Worm (Caenorhabditis elegans) whole organism, L1 larva: ENCODE measurements around the gene ccch-1.
A peak's percentile ranks its signal among the peaks of the same experiment; 100 is the strongest.

ENCODE experiments used
- C16A3.4 ChIP-seq: fragments of 150-350 bp; optimal IDR thresholded peaks from 2 replicates; lab custom pipeline; 2014; ENCODE audit warnings: missing biosample characterization, missing genetic modification characterization
- F16B12.6 ChIP-seq: fragments of 150-350 bp; optimal IDR thresholded peaks from 2 replicates; lab custom pipeline; 2014; ENCODE audit warnings: missing biosample characterization, missing genetic modification characterization
- Y116A8C.19 ChIP-seq: sonication (generic microtip); optimal IDR thresholded peaks from 2 replicates; lab custom pipeline; 2016; ENCODE audit warnings: missing compliant biosample characterization, missing genetic modification characterization, borderline replicate concordance
- aly-2 ChIP-seq: fragments of 150-350 bp; optimal IDR thresholded peaks from 2 replicates; lab custom pipeline; 2014; ENCODE audit warnings: missing biosample characterization, missing genetic modification characterization
- blmp-1 ChIP-seq: fragments of 150-350 bp; optimal IDR thresholded peaks from 2 replicates; lab custom pipeline; 2014; ENCODE audit warnings: missing biosample characterization, missing genetic modification characterization
- ceh-63 ChIP-seq: fragments of 200-800 bp; sonication (Bioruptor generic); optimal IDR thresholded peaks from 2 replicates; lab custom pipeline; 2018; ENCODE audit warnings: mild to moderate bottlenecking, missing genetic modification characterization, missing compliant biosample characterization
- ceh-82 ChIP-seq, 3 experiments: fragments of 150-350 bp in 1 of 3; sonication (generic microtip) in 2 of 3; optimal IDR thresholded peaks; 2 replicates each; lab custom pipeline; 2014 to 2017; ENCODE audit warnings: missing biosample characterization in 3 of 3, missing genetic modification characterization in 3 of 3
- ceh-88 ChIP-seq: fragments of 200-800 bp; sonication (Bioruptor generic); IDR thresholded peaks from 2 replicates; pipeline ENCODE4 v1.3.6; 2022; ENCODE audit warnings: missing genetic modification characterization, missing compliant biosample characterization
- dpl-1 ChIP-seq, 3 experiments: fragments of 150-350 bp in 2 of 3; sonication (generic microtip) in 1 of 3; optimal IDR thresholded peaks; 2 replicates each; lab custom pipeline; 2014 to 2017; ENCODE audit warnings: missing biosample characterization in 3 of 3, missing genetic modification characterization in 3 of 3, missing genetic modification reagents in 3 of 3
- efl-1 ChIP-seq, 4 experiments: fragments of 150-350 bp; optimal IDR thresholded peaks in 3 of 4; peaks in 1 of 4; 1 replicate in 1 of 4; 2 replicates in 3 of 4; lab custom pipeline; 2014; ENCODE audit warnings: missing biosample characterization in 2 of 4, missing genetic modification characterization in 2 of 4, missing genetic modification reagents in 2 of 4
- efl-3 ChIP-seq: fragments of 200-800 bp; sonication (Bioruptor generic); optimal IDR thresholded peaks from 2 replicates; lab custom pipeline; 2018; ENCODE audit warnings: mild to moderate bottlenecking, missing genetic modification characterization, missing compliant biosample characterization
- elt-3 ChIP-seq, 6 experiments: fragments of 150-350 bp in 1 of 6; sonication (generic microtip); optimal IDR thresholded peaks; 2 replicates each; lab custom pipeline; 2017 to 2018; ENCODE audit warnings: missing biosample characterization in 6 of 6, missing genetic modification characterization in 6 of 6, inconsistent platforms in 1 of 6
- ets-5 ChIP-seq: fragments of 200-800 bp; sonication (Bioruptor generic); IDR thresholded peaks from 2 replicates; pipeline ENCODE4 v1.3.6; 2022; ENCODE audit warnings: missing genetic modification characterization, missing compliant biosample characterization
- fkh-10 ChIP-seq: sonication (generic microtip); optimal IDR thresholded peaks from 2 replicates; lab custom pipeline; 2017; ENCODE audit warnings: missing biosample characterization, missing genetic modification reagents, missing genetic modification characterization
- fkh-4 ChIP-seq: sonication (generic microtip); optimal IDR thresholded peaks from 2 replicates; lab custom pipeline; 2016; ENCODE audit warnings: missing compliant biosample characterization, missing genetic modification characterization, borderline replicate concordance
- hlh-17 ChIP-seq: fragments of 200-800 bp; sonication (Bioruptor generic); optimal IDR thresholded peaks from 2 replicates; lab custom pipeline; 2018; ENCODE audit warnings: missing genetic modification characterization, mild to moderate bottlenecking, missing compliant biosample characterization, moderate library complexity, borderline replicate concordance
- hlh-4 ChIP-seq: sonication (generic microtip); optimal IDR thresholded peaks from 2 replicates; lab custom pipeline; 2016; ENCODE audit warnings: mild to moderate bottlenecking, missing genetic modification characterization, missing compliant biosample characterization
- irx-1 ChIP-seq: sonication (generic microtip); optimal IDR thresholded peaks from 2 replicates; lab custom pipeline; 2016; ENCODE audit warnings: missing genetic modification characterization, missing compliant biosample characterization
- isw-1 ChIP-seq: fragments of 200-800 bp; sonication (Bioruptor generic); IDR thresholded peaks from 2 replicates; pipeline ENCODE4 v1.3.6; 2022; ENCODE audit warnings: missing genetic modification characterization, missing compliant biosample characterization
- lin-13 ChIP-seq: fragments of 150-350 bp; optimal IDR thresholded peaks from 2 replicates; lab custom pipeline; 2014; ENCODE audit warnings: missing biosample characterization, missing genetic modification reagents, missing genetic modification characterization
- lin-35 ChIP-seq, 2 experiments: fragments of 150-350 bp; optimal IDR thresholded peaks; 2 replicates each; lab custom pipeline; 2014; ENCODE audit warnings: missing biosample characterization in 2 of 2, missing genetic modification characterization in 2 of 2, missing genetic modification reagents in 2 of 2
- lin-39 ChIP-seq: fragments of 150-350 bp; optimal IDR thresholded peaks from 2 replicates; lab custom pipeline; 2014; ENCODE audit warnings: missing biosample characterization, missing genetic modification reagents, missing genetic modification characterization
- lir-3 ChIP-seq: sonication (generic microtip); optimal IDR thresholded peaks from 2 replicates; lab custom pipeline; 2016; ENCODE audit warnings: mild to moderate bottlenecking, missing genetic modification characterization, moderate library complexity, missing compliant biosample characterization; ENCODE audit not compliant: poor library complexity
- lsy-2 ChIP-seq, 2 experiments: fragments of 150-350 bp; optimal IDR thresholded peaks; 2 replicates each; lab custom pipeline; 2014; ENCODE audit warnings: missing biosample characterization in 2 of 2, missing genetic modification characterization in 2 of 2
- nhr-11 ChIP-seq: fragments of 150-350 bp; optimal IDR thresholded peaks from 2 replicates; lab custom pipeline; 2014; ENCODE audit warnings: missing biosample characterization, missing genetic modification characterization
- nhr-12 ChIP-seq: sonication (generic microtip); optimal IDR thresholded peaks from 2 replicates; lab custom pipeline; 2017; ENCODE audit warnings: missing biosample characterization, missing genetic modification characterization
- nhr-19 ChIP-seq: fragments of 200-800 bp; sonication (Bioruptor generic); conservative IDR thresholded peaks from 2 replicates; pipeline ENCODE4 v1.3.6; 2022; ENCODE audit warnings: missing genetic modification characterization, missing compliant biosample characterization
- nhr-20 ChIP-seq: sonication (generic microtip); optimal IDR thresholded peaks from 2 replicates; lab custom pipeline; 2016; ENCODE audit warnings: mild to moderate bottlenecking, missing genetic modification characterization, missing compliant biosample characterization
- nhr-237 ChIP-seq: fragments of 150-350 bp; optimal IDR thresholded peaks from 2 replicates; lab custom pipeline; 2014; ENCODE audit warnings: missing biosample characterization, missing genetic modification characterization
- nhr-47 ChIP-seq: sonication (generic microtip); optimal IDR thresholded peaks from 2 replicates; lab custom pipeline; 2016; ENCODE audit warnings: mild to moderate bottlenecking, missing genetic modification characterization, moderate library complexity, missing compliant biosample characterization
- nhr-71 ChIP-seq: sonication (generic microtip); optimal IDR thresholded peaks from 2 replicates; lab custom pipeline; 2016; ENCODE audit warnings: mild to moderate bottlenecking, missing genetic modification characterization, moderate library complexity, missing compliant biosample characterization
- nhr-76 ChIP-seq: sonication (generic microtip); optimal IDR thresholded peaks from 2 replicates; lab custom pipeline; 2017; ENCODE audit warnings: missing biosample characterization, missing genetic modification characterization
- nhr-90 ChIP-seq: sonication (generic microtip); optimal IDR thresholded peaks from 2 replicates; lab custom pipeline; 2016; ENCODE audit warnings: mild to moderate bottlenecking, missing genetic modification characterization, missing compliant biosample characterization; ENCODE audit not compliant: poor library complexity
- pqm-1 ChIP-seq: sonication (generic microtip); optimal IDR thresholded peaks from 3 replicates; lab custom pipeline; 2017; ENCODE audit warnings: missing biosample characterization, missing genetic modification characterization
- rnt-1 ChIP-seq: sonication (generic microtip); optimal IDR thresholded peaks from 2 replicates; lab custom pipeline; 2016; ENCODE audit warnings: mild to moderate bottlenecking, missing genetic modification characterization, moderate library complexity, missing compliant biosample characterization
- snpc-4 ChIP-seq: fragments of 150-350 bp; optimal IDR thresholded peaks from 2 replicates; lab custom pipeline; 2014; ENCODE audit warnings: missing biosample characterization, missing genetic modification characterization
- snu-23 ChIP-seq: sonication (generic microtip); optimal IDR thresholded peaks from 2 replicates; lab custom pipeline; 2016; ENCODE audit warnings: missing genetic modification characterization, missing compliant biosample characterization
- sox-4 ChIP-seq: sonication (generic microtip); optimal IDR thresholded peaks from 2 replicates; lab custom pipeline; 2016; ENCODE audit warnings: missing genetic modification characterization, missing compliant biosample characterization
- sptf-1 ChIP-seq: fragments of 150-350 bp; optimal IDR thresholded peaks from 2 replicates; lab custom pipeline; 2014; ENCODE audit warnings: missing biosample characterization, missing genetic modification characterization
- sup-37 ChIP-seq: fragments of 200-800 bp; sonication (Bioruptor generic); optimal IDR thresholded peaks from 2 replicates; lab custom pipeline; 2018; ENCODE audit warnings: mild to moderate bottlenecking, missing genetic modification characterization, missing compliant biosample characterization
- swsn-7 ChIP-seq: sonication (generic microtip); optimal IDR thresholded peaks from 2 replicates; lab custom pipeline; 2016; ENCODE audit warnings: missing genetic modification characterization, missing compliant biosample characterization
- tbx-2 ChIP-seq: sonication (generic microtip); optimal IDR thresholded peaks from 2 replicates; lab custom pipeline; 2016; ENCODE audit warnings: missing genetic modification characterization, missing compliant biosample characterization
- tlp-1 ChIP-seq: fragments of 150-350 bp; optimal IDR thresholded peaks from 2 replicates; lab custom pipeline; 2014; ENCODE audit warnings: missing biosample characterization, missing genetic modification characterization
- unc-86 ChIP-seq: sonication (generic microtip); optimal IDR thresholded peaks from 2 replicates; lab custom pipeline; 2016; ENCODE audit warnings: missing genetic modification characterization, missing compliant biosample characterization
- unc-98 ChIP-seq: fragments of 200-800 bp; sonication (Bioruptor generic); IDR thresholded peaks from 2 replicates; pipeline ENCODE4 v1.3.6; 2022; ENCODE audit warnings: missing genetic modification characterization, missing compliant biosample characterization
- xbp-1 ChIP-seq: sonication (generic microtip); optimal IDR thresholded peaks from 2 replicates; lab custom pipeline; 2016; ENCODE audit warnings: missing genetic modification characterization, missing compliant biosample characterization
- zag-1 ChIP-seq: fragments of 150-350 bp; optimal IDR thresholded peaks from 2 replicates; lab custom pipeline; 2014; ENCODE audit warnings: missing biosample characterization, missing genetic modification characterization
- ztf-4 ChIP-seq: fragments of 150-350 bp; optimal IDR thresholded peaks from 2 replicates; lab custom pipeline; 2014; ENCODE audit warnings: missing biosample characterization, missing genetic modification characterization

Gene ccch-1

ce11 chrV:11570169-11570651 lies 42.6 kb downstream of the ccch-1 start, which contains the start of the genes nhr-101 and pms-2 (continued):
- peak in 1 of 2 experiments; percentile 19 for TF ChIP-seq lin-35 (GFP tag; optimal IDR thresholded peaks at IDR 0.05; lab: Kevin White, UChicago)
- no peak for TF ChIP-seq sup-37 (GFP tag; lab: Kevin White, UChicago)
- peak; percentile 73 for TF ChIP-seq nhr-71 (tag; lab: Kevin White, UChicago)
- TF ChIP-seq rnt-1 (tag; lab: Kevin White, UChicago) = peak; percentile 4
- TF ChIP-seq fkh-4 (tag; lab: Kevin White, UChicago) = no peak
- TF ChIP-seq xbp-1 (tag; lab: Kevin White, UChicago) = no peak
- no peak for TF ChIP-seq nhr-47 (tag; lab: Kevin White, UChicago)
- peak; percentile 38 for TF ChIP-seq blmp-1
- no peak for TF ChIP-seq efl-1 (optimal IDR thresholded peaks at IDR 0.05; lab: Kevin White, UChicago)
- TF ChIP-seq efl-1 (GFP tag; optimal IDR thresholded peaks at IDR 0.05 in 1 of 2; lab: Kevin White, UChicago) = peak in 1 of 2 experiments; percentile 87
- no peak for TF ChIP-seq pqm-1 (tag; lab: Kevin White, UChicago)
- peak in 1 of 6 experiments; percentile 24 for TF ChIP-seq elt-3 (tag; optimal IDR thresholded peaks at IDR 0.05; lab: Kevin White, UChicago)

ce11 chrV:11572803-11573490 lies 45.3 kb downstream of the ccch-1 start, which contains the start of the genes H12C20.7 and nhr-68:
Gene H12C20.7, minus strand, starts transcription at chrV:11572990.
Gene nhr-68, plus strand, starts transcription at chrV:11573440.
- TF ChIP-seq nhr-90 (tag; lab: Kevin White, UChicago) (peak; percentile 97), snu-23 (GFP tag; lab: Kevin White, UChicago) (peak; percentile 96), hlh-4 (no peak), nhr-237 (tag; lab: Kevin White, UChicago) (no peak), elt-3 (tag; optimal IDR thresholded peaks at IDR 0.05; lab: Kevin White, UChicago) (peak; percentile 84 to 99 (median 93)), ceh-63 (GFP tag; lab: Kevin White, UChicago) (no peak), unc-98 (GFP tag; lab: Robert Waterston, UW) (no peak), C16A3.4 (peak; percentile 92), efl-1 (optimal IDR thresholded peaks at IDR 0.05; lab: Kevin White, UChicago) (peak; percentile 10 to 38), efl-1 (GFP tag; optimal IDR thresholded peaks at IDR 0.05 in 1 of 2; lab: Kevin White, UChicago) (peak in 1 of 2 experiments; percentile 94), sptf-1 (tag; lab: Kevin White, UChicago) (no peak), efl-3 (GFP tag; lab: Kevin White, UChicago) (no peak), unc-86 (tag; lab: Kevin White, UChicago) (no peak), tlp-1 (no peak), lsy-2 (tag; optimal IDR thresholded peaks at IDR 0.05; lab: Kevin White, UChicago) (peak; percentile 58 to 76), fkh-10 (GFP tag; lab: Kevin White, UChicago) (no peak), irx-1 (peak; percentile 55), xbp-1 (tag; lab: Kevin White, UChicago) (peak; percentile 74), ceh-88 (GFP tag; lab: Robert Waterston, UW) (peak; percentile 37; the same call in 1 of the 2 replicates), ets-5 (GFP tag; lab: Robert Waterston, UW) (no peak), ceh-82 (tag; optimal IDR thresholded peaks at IDR 0.05; lab: Kevin White, UChicago) (no peak), tbx-2 (tag; lab: Kevin White, UChicago) (peak; percentile 76), nhr-19 (GFP tag; lab: Robert Waterston, UW) (peak; percentile 90), F16B12.6 (tag; lab: Kevin White, UChicago) (no peak), rnt-1 (tag; lab: Kevin White, UChicago) (no peak), nhr-76 (tag; lab: Kevin White, UChicago) (no peak), aly-2 (tag; lab: Kevin White, UChicago) (no peak), dpl-1 (GFP tag; optimal IDR thresholded peaks at IDR 0.05; lab: Kevin White, UChicago) (peak in 2 of 3 experiments; percentile 8 to 45), nhr-20 (tag; lab: Kevin White, UChicago) (peak; percentile 99), zag-1 (tag; lab: Kevin White, UChicago) (no peak), nhr-11 (no peak), lir-3 (peak; percentile 74), lin-39 (tag; lab: Kevin White, UChicago) (peak; percentile 59), snpc-4 (tag; lab: Kevin White, UChicago) (no peak), isw-1 (GFP tag; lab: Robert Waterston, UW) (no peak), sox-4 (tag; lab: Kevin White, UChicago) (no peak), Y116A8C.19 (no peak), lin-13 (GFP tag; lab: Kevin White, UChicago) (peak; percentile 48), swsn-7 (tag; lab: Kevin White, UChicago) (peak; percentile 61), ztf-4 (tag; lab: Kevin White, UChicago) (peak; percentile 95), nhr-12 (tag; lab: Kevin White, UChicago) (no peak), hlh-17 (GFP tag; lab: Kevin White, UChicago) (no peak), nhr-47 (tag; lab: Kevin White, UChicago) (peak; percentile 85)
